Worm (Caenorhabditis elegans) whole organism, L2 larva: ENCODE measurements around the gene M7.12.

Source experiments
- C34F6.9 ChIP-seq: fragments of 150-350 bp; optimal IDR thresholded peaks from 2 replicates; lab custom pipeline; 2014; ENCODE audit warnings: missing biosample characterization, missing genetic modification characterization
- F13H6.1 ChIP-seq: sonication (generic microtip); optimal IDR thresholded peaks from 2 replicates; lab custom pipeline; 2016; ENCODE audit warnings: missing genetic modification characterization, missing compliant biosample characterization
- R02D3.7 ChIP-seq: fragments of 150-350 bp; optimal IDR thresholded peaks from 2 replicates; lab custom pipeline; 2014; ENCODE audit warnings: missing biosample characterization, missing genetic modification characterization
- Y55F3AM.14 ChIP-seq: fragments of 200-800 bp; sonication (Bioruptor generic); optimal IDR thresholded peaks from 2 replicates; lab custom pipeline; 2018; ENCODE audit warnings: mild to moderate bottlenecking, missing genetic modification characterization, missing compliant biosample characterization
- ZK546.5 ChIP-seq: sonication (generic microtip); optimal IDR thresholded peaks from 2 replicates; lab custom pipeline; 2017; ENCODE audit warnings: missing biosample characterization, missing genetic modification characterization
- alr-1 ChIP-seq: fragments of 150-350 bp; optimal IDR thresholded peaks from 2 replicates; lab custom pipeline; 2014; ENCODE audit warnings: missing biosample characterization, missing genetic modification characterization
- aly-2 ChIP-seq: fragments of 150-350 bp; optimal IDR thresholded peaks from 2 replicates; lab custom pipeline; 2014; ENCODE audit warnings: missing biosample characterization, missing genetic modification characterization
- ama-1 ChIP-seq: fragments of 150-350 bp; optimal IDR thresholded peaks from 2 replicates; lab custom pipeline; 2018; ENCODE audit warnings: inconsistent platforms
- blmp-1 ChIP-seq: sonication (generic microtip); optimal IDR thresholded peaks from 2 replicates; lab custom pipeline; 2017; ENCODE audit warnings: missing genetic modification characterization, mild to moderate bottlenecking, missing compliant biosample characterization, antibody characterized with exemption, moderate library complexity; ENCODE audit not compliant: insufficient read depth
- ceh-16 ChIP-seq: fragments of 150-350 bp; optimal IDR thresholded peaks from 2 replicates; lab custom pipeline; 2014; ENCODE audit warnings: missing biosample characterization, missing genetic modification characterization
- ceh-82 ChIP-seq: fragments of 150-350 bp; optimal IDR thresholded peaks from 2 replicates; lab custom pipeline; 2014; ENCODE audit warnings: missing biosample characterization, missing genetic modification characterization
- crh-2 ChIP-seq: sonication (generic microtip); optimal IDR thresholded peaks from 2 replicates; lab custom pipeline; 2017; ENCODE audit warnings: missing biosample characterization, missing genetic modification characterization
- dmd-4 ChIP-seq: sonication (generic microtip); optimal IDR thresholded peaks from 2 replicates; lab custom pipeline; 2017; ENCODE audit warnings: missing biosample characterization, missing genetic modification characterization
- egl-27 ChIP-seq: sonication (generic microtip); optimal IDR thresholded peaks from 3 replicates; lab custom pipeline; 2017; ENCODE audit warnings: missing biosample characterization, missing genetic modification reagents, missing genetic modification characterization
- elt-1 ChIP-seq: fragments of 150-350 bp; optimal IDR thresholded peaks from 2 replicates; lab custom pipeline; 2014; ENCODE audit warnings: missing biosample characterization, missing genetic modification characterization
- elt-3 ChIP-seq: sonication (generic microtip); optimal IDR thresholded peaks from 2 replicates; lab custom pipeline; 2017; ENCODE audit warnings: missing biosample characterization, missing genetic modification characterization
- fos-1 ChIP-seq: fragments of 150-350 bp; optimal IDR thresholded peaks from 2 replicates; lab custom pipeline; 2014; ENCODE audit warnings: missing biosample characterization, missing genetic modification characterization
- gmeb-1 ChIP-seq: fragments of 150-350 bp; optimal IDR thresholded peaks from 2 replicates; lab custom pipeline; 2014; ENCODE audit warnings: missing biosample characterization, missing genetic modification characterization
- lin-11 ChIP-seq: fragments of 150-350 bp; sonication (generic microtip); optimal IDR thresholded peaks from 2 replicates; lab custom pipeline; 2014; ENCODE audit warnings: missing biosample characterization, missing genetic modification characterization, inconsistent platforms, mixed read lengths
- lin-13 ChIP-seq: fragments of 150-350 bp; optimal IDR thresholded peaks from 2 replicates; lab custom pipeline; 2014; ENCODE audit warnings: missing biosample characterization, missing genetic modification reagents, missing genetic modification characterization
- lin-39 ChIP-seq: fragments of 150-350 bp; optimal IDR thresholded peaks from 2 replicates; lab custom pipeline; 2014; ENCODE audit warnings: missing biosample characterization, missing genetic modification reagents, missing genetic modification characterization
- lsy-2 ChIP-seq, 2 experiments: fragments of 150-350 bp in 1 of 2; sonication (generic microtip) in 1 of 2; optimal IDR thresholded peaks; 2 replicates each; lab custom pipeline; 2014 to 2017; ENCODE audit warnings: missing biosample characterization in 2 of 2, missing genetic modification characterization in 2 of 2
- mab-5 ChIP-seq: fragments of 150-350 bp; optimal IDR thresholded peaks from 2 replicates; lab custom pipeline; 2014; ENCODE audit warnings: missing biosample characterization, missing genetic modification characterization
- mbf-1 ChIP-seq: sonication (generic microtip); optimal IDR thresholded peaks from 2 replicates; lab custom pipeline; 2017; ENCODE audit warnings: missing biosample characterization, missing genetic modification characterization
- mdl-1 ChIP-seq, 2 experiments: fragments of 150-350 bp in 1 of 2; sonication (generic microtip) in 1 of 2; optimal IDR thresholded peaks; 2 replicates each; lab custom pipeline; 2017; ENCODE audit warnings: missing biosample characterization in 2 of 2, missing genetic modification characterization in 2 of 2
- nhr-10 ChIP-seq: sonication (generic microtip); optimal IDR thresholded peaks from 2 replicates; lab custom pipeline; 2017; ENCODE audit warnings: missing biosample characterization, missing genetic modification characterization
- nhr-11 ChIP-seq: fragments of 150-350 bp; optimal IDR thresholded peaks from 2 replicates; lab custom pipeline; 2014; ENCODE audit warnings: missing biosample characterization, missing genetic modification characterization
- nhr-12 ChIP-seq: fragments of 150-350 bp; optimal IDR thresholded peaks from 2 replicates; lab custom pipeline; 2014; ENCODE audit warnings: missing biosample characterization, missing genetic modification characterization
- nhr-129 ChIP-seq: fragments of 150-350 bp; optimal IDR thresholded peaks from 2 replicates; lab custom pipeline; 2014; ENCODE audit warnings: missing biosample characterization, missing genetic modification characterization
- nhr-21 ChIP-seq: fragments of 150-350 bp; optimal IDR thresholded peaks from 2 replicates; lab custom pipeline; 2014; ENCODE audit warnings: missing biosample characterization, missing genetic modification characterization
- nhr-23 ChIP-seq: fragments of 150-350 bp; optimal IDR thresholded peaks from 2 replicates; lab custom pipeline; 2014; ENCODE audit warnings: missing biosample characterization, missing genetic modification reagents, missing genetic modification characterization
- nhr-237 ChIP-seq: fragments of 150-350 bp; optimal IDR thresholded peaks from 2 replicates; lab custom pipeline; 2014; ENCODE audit warnings: missing biosample characterization, missing genetic modification characterization
- nhr-25 ChIP-seq: fragments of 150-350 bp; sonication (generic microtip); optimal IDR thresholded peaks from 3 replicates; lab custom pipeline; 2014; ENCODE audit warnings: missing biosample characterization, missing genetic modification characterization
- nhr-6 ChIP-seq: fragments of 150-350 bp; optimal IDR thresholded peaks from 2 replicates; lab custom pipeline; 2014; ENCODE audit warnings: missing biosample characterization, missing genetic modification characterization
- nhr-77 ChIP-seq: fragments of 150-350 bp; optimal IDR thresholded peaks from 2 replicates; lab custom pipeline; 2014; ENCODE audit warnings: missing biosample characterization, missing genetic modification characterization
- peb-1 ChIP-seq: fragments of 150-350 bp; optimal IDR thresholded peaks from 2 replicates; lab custom pipeline; 2014; ENCODE audit warnings: missing biosample characterization, missing genetic modification characterization
- skn-1 ChIP-seq: sonication (generic microtip); optimal IDR thresholded peaks from 2 replicates; lab custom pipeline; 2017; ENCODE audit warnings: missing biosample characterization, missing genetic modification characterization
- sma-3 ChIP-seq: sonication (generic microtip); optimal IDR thresholded peaks from 2 replicates; lab custom pipeline; 2016; ENCODE audit warnings: missing genetic modification reagents, missing genetic modification characterization, missing compliant biosample characterization
- sma-9 ChIP-seq, 2 experiments: fragments of 150-350 bp in 1 of 2; sonication (generic microtip) in 1 of 2; optimal IDR thresholded peaks; 2 replicates each; lab custom pipeline; 2014 to 2016; ENCODE audit warnings: missing genetic modification characterization in 2 of 2, mild to moderate bottlenecking in 1 of 2, missing biosample characterization in 1 of 2, missing compliant biosample characterization in 1 of 2, missing genetic modification reagents in 1 of 2, moderate library complexity in 1 of 2
- snpc-4 ChIP-seq: fragments of 150-350 bp; optimal IDR thresholded peaks from 2 replicates; lab custom pipeline; 2014; ENCODE audit warnings: missing biosample characterization, missing genetic modification characterization
- unc-39 ChIP-seq: fragments of 150-350 bp; optimal IDR thresholded peaks from 2 replicates; lab custom pipeline; 2014; ENCODE audit warnings: missing biosample characterization, missing genetic modification characterization
- unc-55 ChIP-seq: fragments of 150-350 bp; sonication (generic microtip); optimal IDR thresholded peaks from 3 replicates; lab custom pipeline; 2014; ENCODE audit warnings: missing biosample characterization, missing genetic modification reagents, missing genetic modification characterization
- unc-62 ChIP-seq: fragments of 150-350 bp; optimal IDR thresholded peaks from 2 replicates; lab custom pipeline; 2014; ENCODE audit warnings: missing biosample characterization, missing genetic modification reagents, missing genetic modification characterization
- zag-1 ChIP-seq: fragments of 150-350 bp; optimal IDR thresholded peaks from 2 replicates; lab custom pipeline; 2014; ENCODE audit warnings: missing biosample characterization, missing genetic modification characterization
- ztf-1 ChIP-seq: fragments of 200-800 bp; sonication (Bioruptor generic); conservative IDR thresholded peaks from 2 replicates; pipeline ENCODE4 v1.3.6; 2022; ENCODE audit warnings: missing genetic modification characterization, missing compliant biosample characterization
- ztf-11 ChIP-seq: sonication (generic microtip); optimal IDR thresholded peaks from 2 replicates; lab custom pipeline; 2017; ENCODE audit warnings: missing biosample characterization, missing genetic modification characterization
- ztf-4 ChIP-seq: fragments of 150-350 bp; optimal IDR thresholded peaks from 2 replicates; lab custom pipeline; 2014; ENCODE audit warnings: missing biosample characterization, missing genetic modification characterization

M7.12 gene

DNA sequence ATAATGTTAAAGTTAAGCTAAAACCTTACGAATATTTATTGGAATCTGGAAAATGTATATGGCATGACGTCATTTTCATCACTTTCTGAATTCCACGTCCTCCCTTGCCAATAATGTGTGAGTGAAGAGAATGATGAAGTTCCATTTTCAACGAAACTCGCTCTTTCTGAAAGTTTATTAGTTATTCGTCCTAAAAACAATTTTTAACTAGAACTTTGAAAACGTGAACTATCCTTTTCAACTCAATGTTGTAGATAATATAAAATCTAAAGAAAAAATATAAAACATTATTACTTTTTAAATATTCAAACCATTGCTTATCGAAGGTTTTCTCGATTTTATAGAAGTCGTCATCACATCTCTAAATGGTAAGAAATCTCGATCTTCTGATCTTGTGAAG is 8.3 kb downstream of the M7.12 start, which contains the start of gene M7.7:
Gene M7.7 (plus strand): TSS at position 301 of the 400 bp plus-strand sequence.
- no peak for TF ChIP-seq ceh-82 (tag; lab: Kevin White, UChicago)
- TF ChIP-seq nhr-21 (tag; lab: Kevin White, UChicago) = no peak
- TF ChIP-seq ztf-11 = no peak
- TF ChIP-seq sma-3 (GFP tag; lab: Kevin White, UChicago) = no peak
- no peak for TF ChIP-seq unc-39 (tag; lab: Kevin White, UChicago)
- no peak for TF ChIP-seq nhr-11 (tag; lab: Kevin White, UChicago)
- TF ChIP-seq gmeb-1 (tag; lab: Kevin White, UChicago) = no peak
- TF ChIP-seq elt-1 (tag; lab: Kevin White, UChicago) = no peak
- no peak for TF ChIP-seq F13H6.1 (tag; lab: Kevin White, UChicago)
- TF ChIP-seq nhr-129 (tag; lab: Kevin White, UChicago) = no peak
- no peak for TF ChIP-seq fos-1 (tag; lab: Kevin White, UChicago)
- no peak for TF ChIP-seq snpc-4
- no peak for TF ChIP-seq ZK546.5 (tag; lab: Kevin White, UChicago)
- TF ChIP-seq sma-9 (GFP tag; optimal IDR thresholded peaks at IDR 0.05; lab: Kevin White, UChicago) = no peak
- no peak for TF ChIP-seq sma-9 (tag; optimal IDR thresholded peaks at IDR 0.05; lab: Kevin White, UChicago)
- TF ChIP-seq nhr-77 = no peak
- no peak for TF ChIP-seq elt-3 (tag; lab: Kevin White, UChicago)
- no peak for TF ChIP-seq ztf-1 (GFP tag; lab: Robert Waterston, UW)
- no peak for TF ChIP-seq aly-2 (tag; lab: Kevin White, UChicago)

DNA sequence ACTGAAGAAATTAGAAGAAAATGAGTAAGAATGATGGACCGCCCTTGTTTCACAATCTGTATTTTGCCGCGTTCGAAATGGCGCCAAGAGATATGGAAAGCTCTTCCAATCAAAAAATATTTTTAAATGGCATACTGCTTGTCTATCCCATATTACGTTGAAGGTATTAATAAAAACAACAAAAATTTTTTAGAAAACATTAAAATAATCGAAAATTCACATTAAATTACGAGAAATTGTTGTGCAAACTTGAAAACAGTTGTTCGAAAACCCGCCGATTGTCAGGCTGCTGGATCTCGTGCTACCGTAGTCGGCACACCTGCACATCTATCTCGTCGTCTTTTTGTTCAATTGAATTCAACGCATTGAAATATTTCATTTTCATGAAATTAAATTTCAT is 14.2 kb downstream of the M7.12 start, which contains the start of gene klc-1:
Gene klc-1 (plus strand): TSS at position 127 of the 400 bp plus-strand sequence.
- peak in 1 of 2 experiments; percentile 63 for TF ChIP-seq lsy-2 (tag; optimal IDR thresholded peaks at IDR 0.05; lab: Kevin White, UChicago)
- TF ChIP-seq nhr-77 = no peak

DNA sequence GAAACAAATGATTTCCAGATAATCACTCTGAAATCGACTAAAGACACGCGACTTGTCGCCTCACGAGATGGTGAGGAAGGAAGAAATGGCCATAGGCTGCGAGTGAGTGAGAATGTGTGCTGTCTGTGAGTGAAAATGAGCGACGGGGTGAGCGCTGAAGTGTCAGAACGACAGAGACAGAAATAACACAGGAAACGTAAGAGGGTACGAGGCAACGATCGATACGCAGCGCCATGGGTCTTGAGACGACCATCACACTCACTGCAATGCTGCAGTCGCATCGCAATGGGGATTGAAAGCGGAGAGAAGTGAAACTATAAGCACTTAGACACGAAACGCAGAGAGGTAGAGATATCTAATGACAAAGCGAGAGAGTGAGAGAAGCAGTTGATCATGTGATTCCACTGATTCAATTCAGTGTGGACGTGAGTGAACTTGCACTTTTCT is 15.0 kb downstream of the M7.12 start:
- TF ChIP-seq nhr-77 = no peak
- no peak for TF ChIP-seq nhr-237 (tag; lab: Kevin White, UChicago)
- TF ChIP-seq skn-1 (tag; lab: Kevin White, UChicago) = peak; percentile 3
- peak; percentile 94 for TF ChIP-seq nhr-25 (tag; lab: Kevin White, UChicago)
- peak; percentile 95 for TF ChIP-seq nhr-6
- peak; percentile 90 for TF ChIP-seq ama-1 (lab: Kevin White, UChicago)
- TF ChIP-seq nhr-11 (tag; lab: Kevin White, UChicago) = no peak
- TF ChIP-seq ZK546.5 (tag; lab: Kevin White, UChicago) = peak; percentile 44
- no peak for TF ChIP-seq peb-1 (tag; lab: Kevin White, UChicago)
- peak; percentile 94 for TF ChIP-seq lin-11 (tag; lab: Kevin White, UChicago)
- peak; percentile 61 to 84 for TF ChIP-seq mdl-1 (tag; optimal IDR thresholded peaks at IDR 0.05; lab: Kevin White, UChicago)
- TF ChIP-seq blmp-1 = peak; percentile 92
- TF ChIP-seq gmeb-1 (tag; lab: Kevin White, UChicago) = peak; percentile 64
- TF ChIP-seq nhr-12 (tag; lab: Kevin White, UChicago) = no peak
- TF ChIP-seq elt-3 (tag; lab: Kevin White, UChicago) = no peak
- peak; percentile 96 for TF ChIP-seq nhr-21 (tag; lab: Kevin White, UChicago)
- TF ChIP-seq snpc-4 = peak; percentile 62
- no peak for TF ChIP-seq aly-2 (tag; lab: Kevin White, UChicago)
- peak; percentile 25 for TF ChIP-seq lin-39
- TF ChIP-seq unc-39 (tag; lab: Kevin White, UChicago) = peak; percentile 27
- TF ChIP-seq fos-1 (tag; lab: Kevin White, UChicago) = peak; percentile 85
- TF ChIP-seq nhr-129 (tag; lab: Kevin White, UChicago) = peak; percentile 98
- TF ChIP-seq unc-55 = peak; percentile 94
- TF ChIP-seq ceh-82 (tag; lab: Kevin White, UChicago) = peak; percentile 60
- no peak for TF ChIP-seq dmd-4 (tag; lab: Kevin White, UChicago)
- no peak for TF ChIP-seq ceh-16 (tag; lab: Kevin White, UChicago)
- no peak for TF ChIP-seq mbf-1 (tag; lab: Kevin White, UChicago)
- peak; percentile 83 for TF ChIP-seq Y55F3AM.14 (GFP tag; lab: Kevin White, UChicago)
- peak; percentile 91 for TF ChIP-seq crh-2
- no peak for TF ChIP-seq ztf-1 (GFP tag; lab: Robert Waterston, UW)
- TF ChIP-seq alr-1 (tag; lab: Kevin White, UChicago) = peak; percentile 62
- no peak for TF ChIP-seq R02D3.7 (tag; lab: Kevin White, UChicago)
- TF ChIP-seq C34F6.9 (tag; lab: Kevin White, UChicago) = peak; percentile 99
- peak; percentile 99 for TF ChIP-seq zag-1 (tag; lab: Kevin White, UChicago)
- peak; percentile 91 for TF ChIP-seq sma-3 (GFP tag; lab: Kevin White, UChicago)
- no peak for TF ChIP-seq nhr-10 (tag; lab: Kevin White, UChicago)
- TF ChIP-seq elt-1 (tag; lab: Kevin White, UChicago) = no peak
- peak; percentile 86 for TF ChIP-seq lin-13 (GFP tag; lab: Kevin White, UChicago)
- peak; percentile 92 for TF ChIP-seq sma-9 (GFP tag; optimal IDR thresholded peaks at IDR 0.05; lab: Kevin White, UChicago)
- TF ChIP-seq sma-9 (tag; optimal IDR thresholded peaks at IDR 0.05; lab: Kevin White, UChicago) = no peak
- peak; percentile 42 for TF ChIP-seq nhr-23 (tag; lab: Kevin White, UChicago)
- peak; percentile 93 for TF ChIP-seq egl-27
- TF ChIP-seq unc-62 (GFP tag; lab: Kevin White, UChicago) = peak; percentile 21
- TF ChIP-seq ztf-11 = no peak
- peak; percentile 91 for TF ChIP-seq ztf-4 (tag; lab: Kevin White, UChicago)
- TF ChIP-seq mab-5 = peak; percentile 93
